Fruit fly (Drosophila melanogaster): ENCODE data around the gene Kul.

Gene Kul

DNA sequence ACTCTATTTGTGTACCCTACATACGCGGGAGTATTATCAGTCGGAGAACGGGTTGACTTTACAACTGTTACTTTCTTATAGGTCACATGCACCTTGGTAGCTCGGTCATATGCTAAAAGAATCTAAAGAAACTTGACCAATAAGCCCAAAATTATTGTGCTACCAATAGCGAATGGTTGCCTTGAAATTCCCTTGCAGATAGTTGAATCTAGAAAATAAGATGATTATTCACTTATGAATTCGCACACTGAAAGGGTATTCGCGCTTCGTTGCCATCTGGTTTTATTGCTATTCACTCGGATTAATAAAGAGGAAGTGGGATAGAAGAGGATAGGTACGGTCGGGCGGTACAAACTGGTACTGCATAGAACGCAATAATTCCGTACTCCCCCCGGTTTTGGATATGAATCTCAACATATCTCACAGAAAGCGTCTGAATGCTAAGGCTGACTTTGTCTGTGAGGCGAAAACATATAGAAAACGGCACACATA lies 48.2 kb downstream of the Kul start:
- peak; percentile 48 for TF ChIP-seq schlank (tag; optimal IDR thresholded peaks at IDR 0.05)
- peak; percentile 78 for TF ChIP-seq Ptx1 (GFP tag; IDR thresholded peaks at IDR 0.05)
- TF ChIP-seq slp2 (GFP tag; optimal IDR thresholded peaks at IDR 0.05), result peak; percentile 59
- TF ChIP-seq sc (optimal IDR thresholded peaks at IDR 0.05), result no peak
- peak; percentile 20 for TF ChIP-seq sc (GFP tag; optimal IDR thresholded peaks at IDR 0.05)
- TF ChIP-seq mld (GFP tag; IDR thresholded peaks at IDR 0.05; ENCODE audit: partially characterized antibody), result no peak
- peak; percentile 61 for TF ChIP-seq cas (GFP tag; IDR thresholded peaks at IDR 0.05)
- TF ChIP-seq CG15073 (GFP tag; optimal IDR thresholded peaks at IDR 0.05), result no peak
- TF ChIP-seq CG18599 (GFP tag; optimal IDR thresholded peaks at IDR 0.05), result peak; percentile 81
- no peak for TF ChIP-seq sim (GFP tag; IDR thresholded peaks at IDR 0.05)
- peak; percentile 42 for TF ChIP-seq Atf3 (GFP tag; optimal IDR thresholded peaks at IDR 0.05)
- peak; percentile 52; the same call in 1 of the 2 replicates for TF ChIP-seq peb (GFP tag; IDR thresholded peaks at IDR 0.05)
- peak; percentile 69 for TF ChIP-seq CG10543 (GFP tag; optimal IDR thresholded peaks at IDR 0.05)
- peak; percentile 77 for TF ChIP-seq CHES-1-like (GFP tag; optimal IDR thresholded peaks at IDR 0.05)
- peak; percentile 21 for TF ChIP-seq Mad (GFP tag; optimal IDR thresholded peaks at IDR 0.05)
- TF ChIP-seq NK7.1 (GFP tag; optimal IDR thresholded peaks at IDR 0.05), result peak; percentile 68
- peak; percentile 15 for TF ChIP-seq zen (tag; optimal IDR thresholded peaks at IDR 0.05)
- TF ChIP-seq CG10366 (GFP tag; IDR thresholded peaks at IDR 0.05), result peak; percentile 66
- TF ChIP-seq row (GFP tag; IDR thresholded peaks at IDR 0.05), result peak; percentile 94
- peak; percentile 74 for TF ChIP-seq toy (GFP tag; IDR thresholded peaks at IDR 0.05)
- peak; percentile 51 for TF ChIP-seq ap (GFP tag; IDR thresholded peaks at IDR 0.05)
- peak; percentile 45 for TF ChIP-seq Jarid2 (GFP tag; optimal IDR thresholded peaks at IDR 0.05)
- no peak for TF ChIP-seq gfzf (GFP tag; optimal IDR thresholded peaks at IDR 0.05)
- TF ChIP-seq HLHmδ (GFP tag; optimal IDR thresholded peaks at IDR 0.05), result no peak
- peak; percentile 57 for TF ChIP-seq CG14667 (GFP tag; IDR thresholded peaks at IDR 0.05)
- no peak; the same call in 1 of the 2 replicates for TF ChIP-seq Adf1 (GFP tag; IDR thresholded peaks at IDR 0.05)
- TF ChIP-seq CG17568 (GFP tag; optimal IDR thresholded peaks at IDR 0.05), result no peak
- TF ChIP-seq zfh2 (GFP tag; optimal IDR thresholded peaks at IDR 0.05), result peak; percentile 88
- peak; percentile 33 for TF ChIP-seq CG18262 (tag; optimal IDR thresholded peaks at IDR 0.05)
- peak; percentile 84 for TF ChIP-seq CG2678 (tag; optimal IDR thresholded peaks at IDR 0.05)
- TF ChIP-seq CG3838 (GFP tag; optimal IDR thresholded peaks at IDR 0.05), result no peak
- TF ChIP-seq btn (GFP tag; optimal IDR thresholded peaks at IDR 0.05), result peak; percentile 23
- peak; percentile 56 for TF ChIP-seq pnt (GFP tag; optimal IDR thresholded peaks at IDR 0.05)
- no peak for TF ChIP-seq CG7745 (tag; optimal IDR thresholded peaks at IDR 0.05)
- TF ChIP-seq CG6254 (GFP tag; optimal IDR thresholded peaks at IDR 0.05), result peak; percentile 21
- TF ChIP-seq dpn (GFP tag; optimal IDR thresholded peaks at IDR 0.05), result peak; percentile 76 to 88
- TF ChIP-seq Hmx (GFP tag; optimal IDR thresholded peaks at IDR 0.05), result peak; percentile 40
- peak; percentile 42; the same call in 1 of the 2 replicates for TF ChIP-seq Nf-YA (GFP tag; IDR thresholded peaks at IDR 0.05)
- no peak for TF ChIP-seq CG10565 (GFP tag; optimal IDR thresholded peaks at IDR 0.05)
- peak; percentile 64 for TF ChIP-seq slou (GFP tag; optimal IDR thresholded peaks at IDR 0.05)
- TF ChIP-seq CG42726 (GFP tag; IDR thresholded peaks at IDR 0.05; ENCODE audit: partially characterized antibody), result no peak
- TF ChIP-seq cato (GFP tag; optimal IDR thresholded peaks at IDR 0.05; ENCODE audit: borderline replicate concordance), result peak; percentile 4
- TF ChIP-seq CG10274 (GFP tag; optimal IDR thresholded peaks at IDR 0.05), result peak; percentile 92
- TF ChIP-seq croc (GFP tag; conservative IDR thresholded peaks at IDR 0.05), result peak; percentile 55; the same call in 2 of the 3 replicates
- TF ChIP-seq CG7839 (tag; optimal IDR thresholded peaks at IDR 0.05), result peak; percentile 85
- peak; percentile 76 for TF ChIP-seq CG12659 (GFP tag; optimal IDR thresholded peaks at IDR 0.05)
- peak; percentile 57 for TF ChIP-seq CG1647 (GFP tag; optimal IDR thresholded peaks at IDR 0.05)
- TF ChIP-seq dimm (GFP tag; IDR thresholded peaks at IDR 0.05), result no peak
- TF ChIP-seq ERR (GFP tag; optimal IDR thresholded peaks at IDR 0.05), result peak; percentile 16
- TF ChIP-seq CG7987 (GFP tag; optimal IDR thresholded peaks at IDR 0.05), result peak; percentile 0
- peak; percentile 53 for TF ChIP-seq chn (GFP tag; optimal IDR thresholded peaks at IDR 0.05)

All from whole organism, embryonic.